Fruit fly (Drosophila melanogaster): Measurements from ENCODE around the gene PGRP-SB1.
A peak's percentile ranks its signal among the peaks of the same experiment; 100 is the strongest.

PGRP-SB1 gene

dm6 chr3L:16711430-16712228 lies 16.2 kb downstream of the PGRP-SB1 start, which contains the start of the genes CG43954, Lasp and Dab (continued):
- TF ChIP-seq CG2875 (GFP tag; optimal IDR thresholded peaks at IDR 0.05) (peak; percentile 27), ato (GFP tag; IDR thresholded peaks at IDR 0.05; ENCODE audit: partially characterized antibody) (peak; percentile 49), CG11723 (GFP tag; optimal IDR thresholded peaks at IDR 0.05) (peak; percentile 3), CG4360 (GFP tag; IDR thresholded peaks at IDR 0.05) (no peak), CG3163 (GFP tag; optimal IDR thresholded peaks at IDR 0.05) (peak; percentile 28), CG32772 (GFP tag; IDR thresholded peaks at IDR 0.05) (no peak), CG8359 (GFP tag; optimal IDR thresholded peaks at IDR 0.05; ENCODE audit: borderline replicate concordance) (no peak), sr (GFP tag; IDR thresholded peaks at IDR 0.05) (peak; percentile 57; the same call in 1 of the 3 replicates), CG2199 (GFP tag; IDR thresholded peaks at IDR 0.05) (peak; percentile 81; the same call in 1 of the 3 replicates), Ptx1 (GFP tag; IDR thresholded peaks at IDR 0.05) (no peak), MTF-1 (GFP tag; optimal IDR thresholded peaks at IDR 0.05; ENCODE audit: borderline replicate concordance) (peak; percentile 85), CG6765 (GFP tag; optimal IDR thresholded peaks at IDR 0.05) (peak; percentile 13), CG17359 (tag; optimal IDR thresholded peaks at IDR 0.05) (peak; percentile 22), tio (GFP tag; optimal IDR thresholded peaks at IDR 0.05) (no peak), tx (GFP tag; optimal IDR thresholded peaks at IDR 0.05) (no peak), twi (tag; optimal IDR thresholded peaks at IDR 0.05) (no peak), tgo (GFP tag; IDR thresholded peaks at IDR 0.05) (no peak; the same call in 2 of the 3 replicates), CG33557 (GFP tag; optimal IDR thresholded peaks at IDR 0.05) (peak; percentile 4), CG4282 (GFP tag; optimal IDR thresholded peaks at IDR 0.05) (no peak), CG1024 (GFP tag; IDR thresholded peaks at IDR 0.05) (no peak), grau (tag; optimal IDR thresholded peaks at IDR 0.05) (peak; percentile 29), da (GFP tag; optimal IDR thresholded peaks at IDR 0.05) (no peak), wor (GFP tag; IDR thresholded peaks at IDR 0.05) (no peak), CG43689 (GFP tag; IDR thresholded peaks at IDR 0.05) (no peak), ken (GFP tag; IDR thresholded peaks at IDR 0.05) (peak; percentile 54; the same call in 2 of the 3 replicates), amos (GFP tag; IDR thresholded peaks at IDR 0.05; ENCODE audit: partially characterized antibody) (peak; percentile 34; the same call in 1 of the 2 replicates), Gsc (GFP tag; IDR thresholded peaks at IDR 0.05) (no peak), Rx (GFP tag; IDR thresholded peaks at IDR 0.05) (no peak), pzg (GFP tag; optimal IDR thresholded peaks at IDR 0.05) (peak; percentile 86), ERR (GFP tag; optimal IDR thresholded peaks at IDR 0.05) (no peak), CG10543 (GFP tag; optimal IDR thresholded peaks at IDR 0.05) (peak; percentile 60), jumu (GFP tag; optimal IDR thresholded peaks at IDR 0.05) (no peak), CG2712 (tag; optimal IDR thresholded peaks at IDR 0.05) (peak; percentile 48), ham (GFP tag; IDR thresholded peaks at IDR 0.05) (no peak), pb (GFP tag; optimal IDR thresholded peaks at IDR 0.05) (no peak), Lhr (GFP tag; optimal IDR thresholded peaks at IDR 0.05) (peak; percentile 95), Mad (GFP tag; optimal IDR thresholded peaks at IDR 0.05) (no peak), emc (GFP tag; optimal IDR thresholded peaks at IDR 0.05) (no peak), HLHmδ (GFP tag; optimal IDR thresholded peaks at IDR 0.05) (peak; percentile 86), Meics (GFP tag; optimal IDR thresholded peaks at IDR 0.05) (peak; percentile 35), CG12104 (GFP tag; optimal IDR thresholded peaks at IDR 0.05) (no peak), Lpt (GFP tag; optimal IDR thresholded peaks at IDR 0.05) (no peak), Dip3 (GFP tag; optimal IDR thresholded peaks at IDR 0.05) (no peak), CG2116 (GFP tag; optimal IDR thresholded peaks at IDR 0.05) (peak; percentile 70), Max (GFP tag; optimal IDR thresholded peaks at IDR 0.05) (no peak), H15 (GFP tag; IDR thresholded peaks at IDR 0.05) (no peak), ttk (GFP tag; IDR thresholded peaks at IDR 0.05) (peak; percentile 7; the same call in 1 of the 2 replicates), Sry-β (GFP tag; optimal IDR thresholded peaks at IDR 0.05) (no peak), Fer1 (GFP tag; optimal IDR thresholded peaks at IDR 0.05) (peak; percentile 59), CG3726 (GFP tag; IDR thresholded peaks at IDR 0.05) (no peak)

Data from whole organism, embryonic.